Worm (Caenorhabditis elegans) whole organism, L2 larva: Measurements from ENCODE around the gene C50H2.5.

Source experiments
- R02D3.7 ChIP-seq: fragments of 150-350 bp; optimal IDR thresholded peaks from 2 replicates; lab custom pipeline; 2014; ENCODE audit warnings: missing biosample characterization, missing genetic modification characterization
- Y55F3AM.14 ChIP-seq: fragments of 200-800 bp; sonication (Bioruptor generic); optimal IDR thresholded peaks from 2 replicates; lab custom pipeline; 2018; ENCODE audit warnings: mild to moderate bottlenecking, missing genetic modification characterization, missing compliant biosample characterization
- alr-1 ChIP-seq: fragments of 150-350 bp; optimal IDR thresholded peaks from 2 replicates; lab custom pipeline; 2014; ENCODE audit warnings: missing biosample characterization, missing genetic modification characterization
- blmp-1 ChIP-seq: sonication (generic microtip); optimal IDR thresholded peaks from 2 replicates; lab custom pipeline; 2017; ENCODE audit warnings: missing genetic modification characterization, mild to moderate bottlenecking, missing compliant biosample characterization, antibody characterized with exemption, moderate library complexity; ENCODE audit not compliant: insufficient read depth
- crh-2 ChIP-seq: sonication (generic microtip); optimal IDR thresholded peaks from 2 replicates; lab custom pipeline; 2017; ENCODE audit warnings: missing biosample characterization, missing genetic modification characterization
- egl-27 ChIP-seq: sonication (generic microtip); optimal IDR thresholded peaks from 3 replicates; lab custom pipeline; 2017; ENCODE audit warnings: missing biosample characterization, missing genetic modification reagents, missing genetic modification characterization
- elt-1 ChIP-seq: fragments of 150-350 bp; optimal IDR thresholded peaks from 2 replicates; lab custom pipeline; 2014; ENCODE audit warnings: missing biosample characterization, missing genetic modification characterization
- elt-3 ChIP-seq: sonication (generic microtip); optimal IDR thresholded peaks from 2 replicates; lab custom pipeline; 2017; ENCODE audit warnings: missing biosample characterization, missing genetic modification characterization
- fos-1 ChIP-seq: fragments of 150-350 bp; optimal IDR thresholded peaks from 2 replicates; lab custom pipeline; 2014; ENCODE audit warnings: missing biosample characterization, missing genetic modification characterization
- lin-11 ChIP-seq: fragments of 150-350 bp; sonication (generic microtip); optimal IDR thresholded peaks from 2 replicates; lab custom pipeline; 2014; ENCODE audit warnings: missing biosample characterization, missing genetic modification characterization, inconsistent platforms, mixed read lengths
- lin-13 ChIP-seq: fragments of 150-350 bp; optimal IDR thresholded peaks from 2 replicates; lab custom pipeline; 2014; ENCODE audit warnings: missing biosample characterization, missing genetic modification reagents, missing genetic modification characterization
- lsy-2 ChIP-seq, 2 experiments: fragments of 150-350 bp in 1 of 2; sonication (generic microtip) in 1 of 2; optimal IDR thresholded peaks; 2 replicates each; lab custom pipeline; 2014 to 2017; ENCODE audit warnings: missing biosample characterization in 2 of 2, missing genetic modification characterization in 2 of 2
- mbf-1 ChIP-seq: sonication (generic microtip); optimal IDR thresholded peaks from 2 replicates; lab custom pipeline; 2017; ENCODE audit warnings: missing biosample characterization, missing genetic modification characterization
- nhr-10 ChIP-seq: sonication (generic microtip); optimal IDR thresholded peaks from 2 replicates; lab custom pipeline; 2017; ENCODE audit warnings: missing biosample characterization, missing genetic modification characterization
- nhr-12 ChIP-seq: fragments of 150-350 bp; optimal IDR thresholded peaks from 2 replicates; lab custom pipeline; 2014; ENCODE audit warnings: missing biosample characterization, missing genetic modification characterization
- nhr-21 ChIP-seq: fragments of 150-350 bp; optimal IDR thresholded peaks from 2 replicates; lab custom pipeline; 2014; ENCODE audit warnings: missing biosample characterization, missing genetic modification characterization
- nhr-23 ChIP-seq: fragments of 150-350 bp; optimal IDR thresholded peaks from 2 replicates; lab custom pipeline; 2014; ENCODE audit warnings: missing biosample characterization, missing genetic modification reagents, missing genetic modification characterization
- nhr-237 ChIP-seq: fragments of 150-350 bp; optimal IDR thresholded peaks from 2 replicates; lab custom pipeline; 2014; ENCODE audit warnings: missing biosample characterization, missing genetic modification characterization
- nhr-25 ChIP-seq: fragments of 150-350 bp; sonication (generic microtip); optimal IDR thresholded peaks from 3 replicates; lab custom pipeline; 2014; ENCODE audit warnings: missing biosample characterization, missing genetic modification characterization
- peb-1 ChIP-seq: fragments of 150-350 bp; optimal IDR thresholded peaks from 2 replicates; lab custom pipeline; 2014; ENCODE audit warnings: missing biosample characterization, missing genetic modification characterization
- sem-4 ChIP-seq: fragments of 150-350 bp; optimal IDR thresholded peaks from 2 replicates; lab custom pipeline; 2014; ENCODE audit warnings: missing biosample characterization, missing genetic modification reagents, missing genetic modification characterization
- sma-3 ChIP-seq: sonication (generic microtip); optimal IDR thresholded peaks from 2 replicates; lab custom pipeline; 2016; ENCODE audit warnings: missing genetic modification reagents, missing genetic modification characterization, missing compliant biosample characterization
- sma-9 ChIP-seq, 2 experiments: fragments of 150-350 bp in 1 of 2; sonication (generic microtip) in 1 of 2; optimal IDR thresholded peaks; 2 replicates each; lab custom pipeline; 2014 to 2016; ENCODE audit warnings: missing genetic modification characterization in 2 of 2, mild to moderate bottlenecking in 1 of 2, missing biosample characterization in 1 of 2, missing compliant biosample characterization in 1 of 2, missing genetic modification reagents in 1 of 2, moderate library complexity in 1 of 2
- unc-55 ChIP-seq: fragments of 150-350 bp; sonication (generic microtip); optimal IDR thresholded peaks from 3 replicates; lab custom pipeline; 2014; ENCODE audit warnings: missing biosample characterization, missing genetic modification reagents, missing genetic modification characterization
- zag-1 ChIP-seq: fragments of 150-350 bp; optimal IDR thresholded peaks from 2 replicates; lab custom pipeline; 2014; ENCODE audit warnings: missing biosample characterization, missing genetic modification characterization

Gene C50H2.5

ce11 chrV:9962394-9962793 is 43.9 kb downstream of the C50H2.5 start, which contains the start of gene madf-4:
madf-4 (minus strand) TSS chrV:9962494.
- TF ChIP-seq alr-1 (tag; lab: Kevin White, UChicago) (no peak), nhr-10 (no peak), nhr-25 (tag; lab: Kevin White, UChicago) (no peak), sem-4 (tag; lab: Kevin White, UChicago) (no peak)
- TF ChIP-seq, all 48 proteins: peak for 0

DNA sequence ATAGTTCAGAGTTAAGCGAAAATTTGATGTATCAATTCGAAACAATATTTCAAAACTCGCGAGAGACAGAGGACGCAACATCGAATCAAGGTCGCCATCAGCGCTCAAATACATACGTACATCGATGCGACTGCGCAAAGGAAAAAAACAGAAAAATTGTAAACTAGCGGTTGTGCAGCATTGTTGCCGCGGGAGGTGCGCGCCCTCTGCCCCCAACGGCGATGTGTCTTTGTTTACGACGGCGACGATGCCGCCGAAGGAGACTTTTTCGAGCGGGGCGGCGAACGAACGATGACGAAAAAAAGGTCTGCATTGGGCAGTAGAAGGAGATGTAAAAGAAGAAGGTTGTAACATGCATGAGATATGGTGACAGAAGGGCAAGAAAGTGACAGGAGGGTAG is 44.4 kb downstream of the C50H2.5 start:
- TF ChIP-seq zag-1, result no peak
- no peak for TF ChIP-seq fos-1 (tag; lab: Kevin White, UChicago)
- no peak for TF ChIP-seq nhr-21
- no peak for TF ChIP-seq sma-9 (GFP tag; optimal IDR thresholded peaks at IDR 0.05; lab: Kevin White, UChicago)
- no peak for TF ChIP-seq sma-9 (tag; optimal IDR thresholded peaks at IDR 0.05; lab: Kevin White, UChicago)
- no peak for TF ChIP-seq mbf-1 (tag; lab: Kevin White, UChicago)
- TF ChIP-seq blmp-1 (tag; lab: Kevin White, UChicago), result no peak
- no peak for TF ChIP-seq unc-55 (GFP tag; lab: Kevin White, UChicago)
- no peak for TF ChIP-seq Y55F3AM.14
- no peak for TF ChIP-seq R02D3.7 (tag; lab: Kevin White, UChicago)
- no peak for TF ChIP-seq sma-3
- no peak for TF ChIP-seq lin-13 (GFP tag; lab: Kevin White, UChicago)
- TF ChIP-seq nhr-237 (tag; lab: Kevin White, UChicago), result no peak
- TF ChIP-seq crh-2, result no peak
- TF ChIP-seq elt-3, result no peak

- TF ChIP-seq egl-27 (tag; lab: Kevin White, UChicago), result no peak
- TF ChIP-seq unc-55 (GFP tag; lab: Kevin White, UChicago), result peak; percentile 34
Measured at ce11 chrV:9964152-9964785, 45.8 kb downstream of the C50H2.5 start.

- TF ChIP-seq lsy-2 (tag; optimal IDR thresholded peaks at IDR 0.05; lab: Kevin White, UChicago) (no peak), alr-1 (tag; lab: Kevin White, UChicago) (no peak), peb-1 (tag; lab: Kevin White, UChicago) (no peak), lin-13 (GFP tag; lab: Kevin White, UChicago) (no peak), sma-3 (no peak), elt-1 (no peak), sem-4 (tag; lab: Kevin White, UChicago) (no peak), nhr-12 (tag; lab: Kevin White, UChicago) (no peak), nhr-10 (no peak), fos-1 (tag; lab: Kevin White, UChicago) (no peak), nhr-23 (tag; lab: Kevin White, UChicago) (no peak), unc-55 (GFP tag; lab: Kevin White, UChicago) (no peak), lin-11 (tag; lab: Kevin White, UChicago) (no peak), zag-1 (no peak), nhr-237 (tag; lab: Kevin White, UChicago) (no peak)
Measured at ce11 chrV:9965891-9966290, 47.4 kb downstream of the C50H2.5 start.
